Fruit fly (Drosophila melanogaster): ENCODE data around the gene Rpn3.

DNA sequence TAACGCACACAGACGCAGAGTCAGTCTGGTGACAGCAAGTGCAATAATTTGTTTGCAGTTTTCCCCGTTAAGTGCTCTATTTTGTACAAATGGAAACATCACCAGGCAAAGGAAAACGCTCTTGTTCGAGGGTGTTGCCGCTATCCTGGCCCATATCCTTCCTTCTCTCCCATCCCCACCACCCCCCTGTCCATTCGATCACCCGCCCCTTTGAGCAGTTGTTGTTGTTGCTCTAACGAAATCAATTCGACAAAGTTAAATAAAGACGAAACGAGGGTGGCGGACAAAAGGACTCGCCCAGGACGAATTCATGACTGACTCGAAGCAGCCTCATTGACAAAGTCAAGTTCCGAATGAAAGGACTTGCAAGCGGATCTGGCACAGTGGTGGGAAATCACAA lies 37.8 kb downstream of the Rpn3 start:
- no peak for TF ChIP-seq EcR (GFP tag; optimal IDR thresholded peaks at IDR 0.05)
- TF ChIP-seq CG8301 (tag; optimal IDR thresholded peaks at IDR 0.05): no peak
